Fruit fly (Drosophila melanogaster) whole organism, embryonic: ENCODE data around the gene RpL10.
"Not testable (repeated sequence)": the region's sequence is repeated elsewhere in the genome, so short reads cannot be mapped to it uniquely, and the experiment has no call there.

Source experiments
- CG11085 ChIP-seq: fragments of 200-800 bp; sonication (Bioruptor generic); IDR thresholded peaks from 2 replicates; pipeline ENCODE4 v1.3.6; 2022; ENCODE audit warnings: missing biosample characterization, missing genetic modification characterization
- CG1792 ChIP-seq: fragments of 200-800 bp; sonication (Bioruptor generic); optimal IDR thresholded peaks from 2 replicates; lab custom pipeline; 2016; ENCODE audit warnings: missing biosample characterization, missing genetic modification characterization
- CG3163 ChIP-seq: fragments of 200-800 bp; sonication (Bioruptor generic); optimal IDR thresholded peaks from 3 replicates; lab custom pipeline; 2016; ENCODE audit warnings: missing biosample characterization, missing genetic modification characterization
- CG4282 ChIP-seq: fragments of 200-800 bp; sonication (Bioruptor generic); optimal IDR thresholded peaks from 2 replicates; lab custom pipeline; 2016; ENCODE audit warnings: missing biosample characterization, missing genetic modification characterization
- CG4424 ChIP-seq: fragments of 200-800 bp; sonication (Bioruptor generic); optimal IDR thresholded peaks from 3 replicates; lab custom pipeline; 2016; ENCODE audit warnings: missing biosample characterization, missing genetic modification characterization
- CTCF ChIP-seq: fragments of 200-800 bp; sonication (Bioruptor generic); optimal IDR thresholded peaks from 2 replicates; lab custom pipeline; 2017; ENCODE audit warnings: missing biosample characterization, mild to moderate bottlenecking, missing genetic modification characterization, moderate library complexity
- Ets65A ChIP-seq: fragments of 200-800 bp; sonication (Bioruptor generic); peaks from one replicate; lab custom pipeline; 2016; ENCODE audit warnings: missing biosample characterization, missing genetic modification characterization
- Mrtf ChIP-seq: fragments of 200-800 bp; sonication (Bioruptor generic); IDR thresholded peaks from 3 replicates; pipeline ENCODE4 v1.3.6; 2022; ENCODE audit warnings: missing biosample characterization, missing genetic modification characterization
- Myb ChIP-seq: fragments of 200-800 bp; sonication (Bioruptor generic); optimal IDR thresholded peaks from 2 replicates; lab custom pipeline; 2016; ENCODE audit warnings: missing biosample characterization, missing genetic modification characterization
- Nf-YC ChIP-seq: fragments of 200-800 bp; optimal IDR thresholded peaks from 3 replicates; lab custom pipeline; 2019; ENCODE audit warnings: missing biosample characterization, mild to moderate bottlenecking, missing genetic modification characterization, moderate library complexity
- disco-r ChIP-seq: fragments of 200-800 bp; sonication (Bioruptor generic); optimal IDR thresholded peaks from 2 replicates; lab custom pipeline; 2016; ENCODE audit warnings: missing biosample characterization, missing genetic modification characterization
- knrl ChIP-seq: fragments of 200-800 bp; sonication (Bioruptor generic); IDR thresholded peaks from 3 replicates; pipeline ENCODE4 v1.3.6; 2022; ENCODE audit warnings: missing biosample characterization, missing genetic modification characterization; ENCODE audit not compliant: partially characterized antibody
- maf-S ChIP-seq: fragments of 200-800 bp; sonication (Bioruptor generic); optimal IDR thresholded peaks from 2 replicates; lab custom pipeline; 2016; ENCODE audit warnings: missing biosample characterization, missing genetic modification characterization
- p53 ChIP-seq: fragments of 200-800 bp; sonication (Bioruptor generic); optimal IDR thresholded peaks from 2 replicates; lab custom pipeline; 2016; ENCODE audit warnings: missing biosample characterization, missing genetic modification characterization

- TF ChIP-seq CG3163; Nf-YC (tag; lab: Kevin White, UChicago); CG4282 (GFP tag; lab: Kevin White, UChicago); Myb; p53 (GFP tag; lab: Kevin White, UChicago); CG1792; CG11085 (GFP tag; lab: Robert Waterston, UW); CTCF (GFP tag; lab: Kevin White, UChicago); maf-S (GFP tag; lab: Kevin White, UChicago); Ets65A (GFP tag; lab: Kevin White, UChicago); disco-r (GFP tag; lab: Kevin White, UChicago); knrl (GFP tag; lab: Robert Waterston, UW); Mrtf (GFP tag; lab: Robert Waterston, UW); CG4424 (GFP tag; lab: Kevin White, UChicago): not testable (repeated sequence)
Observed at dm6 chr3L:23090020-23090419, 5.3 kb downstream of the RpL10 start.
